Fruit fly (Drosophila melanogaster): Measurements from ENCODE around the gene Phf7.
"Not testable (repeated sequence)": the region's sequence is repeated elsewhere in the genome, so short reads cannot be mapped to it uniquely, and the experiment has no call there.

DNA sequence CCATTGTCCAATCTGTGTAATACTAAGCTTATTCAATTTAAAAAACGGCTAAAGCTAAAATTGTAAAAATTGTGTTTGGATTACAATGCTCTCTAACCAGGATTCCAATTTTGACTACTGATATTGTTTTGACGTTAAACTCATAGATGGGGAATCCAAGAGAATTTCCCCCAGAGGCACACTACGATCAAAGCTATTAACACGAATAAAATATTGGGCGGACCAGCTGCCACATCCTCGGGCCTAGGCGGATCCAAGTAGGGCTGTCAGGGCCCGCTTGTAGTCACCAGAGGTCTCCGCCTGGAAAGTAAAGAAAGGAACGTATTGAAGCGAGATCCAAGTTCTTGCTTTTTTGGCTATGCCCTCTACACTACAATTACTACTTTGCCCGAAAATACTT lies 36.2 kb upstream of the Phf7 start, which contains the start of gene SdicA:
- not testable (repeated sequence) for TF ChIP-seq Hr96 (GFP tag; optimal IDR thresholded peaks at IDR 0.05); CG33017 (tag; optimal IDR thresholded peaks at IDR 0.05); CG14711 (tag; optimal IDR thresholded peaks at IDR 0.05)
